ENCODE assay signal across 1 worm cellular context in genomic region chrX:2488526-2489098, ce11.
TF ChIP-seq lines count a peak whose summit lies in the region.

TSS of gene hid-1 (plus strand) at chrX:2489048.

TF ChIP-seq in whole organism, L1 larva, 84 proteins besides CTCF, POLR2A, EP300 and RAD21 (continued from another document):
- TF ChIP-seq skn-1 (tag; optimal IDR thresholded peaks at IDR 0.05; lab: Kevin White, UChicago) (peak; percentile 30), mep-1 (tag; optimal IDR thresholded peaks at IDR 0.05; lab: Kevin White, UChicago) (no peak), egl-13 (tag; optimal IDR thresholded peaks at IDR 0.05; lab: Kevin White, UChicago) (peak; percentile 57), sptf-1 (tag; optimal IDR thresholded peaks at IDR 0.05; lab: Kevin White, UChicago) (no peak), unc-86 (tag; optimal IDR thresholded peaks at IDR 0.05; lab: Kevin White, UChicago) (peak; percentile 51)
